Fruit fly (Drosophila melanogaster) whole organism, embryonic: Measurements from ENCODE around the gene CG7296.

Experiments
- Atf3 ChIP-seq: fragments of 200-800 bp; sonication (Bioruptor generic); optimal IDR thresholded peaks from 3 replicates; lab custom pipeline; 2016; ENCODE audit warnings: missing biosample characterization, missing genetic modification characterization
- Bteb2 ChIP-seq: fragments of 200-800 bp; sonication (Bioruptor generic); optimal IDR thresholded peaks from 2 replicates; lab custom pipeline; 2016; ENCODE audit warnings: missing biosample characterization, missing genetic modification characterization
- CG10654 ChIP-seq: fragments of 200-800 bp; sonication (Bioruptor generic); optimal IDR thresholded peaks from 2 replicates; lab custom pipeline; 2016; ENCODE audit warnings: missing biosample characterization, missing genetic modification characterization
- CG11085 ChIP-seq: fragments of 200-800 bp; sonication (Bioruptor generic); IDR thresholded peaks from 2 replicates; pipeline ENCODE4 v1.3.6; 2022; ENCODE audit warnings: missing biosample characterization, missing genetic modification characterization
- CG12769 ChIP-seq: fragments of 200-800 bp; sonication (Bioruptor generic); optimal IDR thresholded peaks from 2 replicates; lab custom pipeline; 2019; ENCODE audit warnings: missing biosample characterization, mild to moderate bottlenecking, missing genetic modification characterization, moderate library complexity
- CG13296 ChIP-seq: fragments of 200-800 bp; sonication (Bioruptor generic); optimal IDR thresholded peaks from 3 replicates; lab custom pipeline; 2018; ENCODE audit warnings: missing biosample characterization, mild to moderate bottlenecking, missing genetic modification characterization
- CG13775 ChIP-seq: fragments of 200-800 bp; sonication (Bioruptor generic); optimal IDR thresholded peaks from 3 replicates; lab custom pipeline; 2017; ENCODE audit warnings: missing biosample characterization, mild to moderate bottlenecking, missing genetic modification characterization
- CG13894 ChIP-seq: fragments of 200-800 bp; sonication (Bioruptor generic); optimal IDR thresholded peaks from 3 replicates; lab custom pipeline; 2018; ENCODE audit warnings: missing biosample characterization, mild to moderate bottlenecking, missing genetic modification characterization, moderate library complexity
- CG16813 ChIP-seq: fragments of 200-800 bp; sonication (Bioruptor generic); IDR thresholded peaks from 3 replicates; pipeline ENCODE4 v1.3.6; 2022; ENCODE audit warnings: missing biosample characterization, missing genetic modification characterization; ENCODE audit not compliant: partially characterized antibody
- CG17829 ChIP-seq: fragments of 200-800 bp; optimal IDR thresholded peaks from 2 replicates; lab custom pipeline; 2019; ENCODE audit warnings: missing biosample characterization, mild to moderate bottlenecking, missing genetic modification characterization, moderate library complexity
- CG18476 ChIP-seq: fragments of 200-800 bp; sonication (Bioruptor generic); optimal IDR thresholded peaks from 2 replicates; lab custom pipeline; 2016; ENCODE audit warnings: missing biosample characterization, mild to moderate bottlenecking, missing genetic modification characterization
- CG2678 ChIP-seq: fragments of 200-800 bp; sonication (Bioruptor generic); optimal IDR thresholded peaks from 3 replicates; lab custom pipeline; 2019; ENCODE audit warnings: missing biosample characterization, mild to moderate bottlenecking, missing genetic modification characterization, moderate library complexity
- CG30403 ChIP-seq: fragments of 200-800 bp; sonication (Bioruptor generic); optimal IDR thresholded peaks from 3 replicates; lab custom pipeline; 2016; ENCODE audit warnings: missing biosample characterization, missing genetic modification characterization
- CG3281 ChIP-seq: fragments of 200-800 bp; sonication (Bioruptor generic); optimal IDR thresholded peaks from 3 replicates; lab custom pipeline; 2017; ENCODE audit warnings: missing biosample characterization, mild to moderate bottlenecking, missing genetic modification characterization
- CG33213 ChIP-seq: fragments of 200-800 bp; sonication (Bioruptor generic); optimal IDR thresholded peaks from 3 replicates; lab custom pipeline; 2016; ENCODE audit warnings: missing biosample characterization, missing genetic modification characterization
- CG6854 ChIP-seq: fragments of 200-800 bp; sonication (Bioruptor generic); optimal IDR thresholded peaks from 3 replicates; lab custom pipeline; 2017; ENCODE audit warnings: missing biosample characterization, mild to moderate bottlenecking, missing genetic modification characterization
- CG7786 ChIP-seq: fragments of 200-800 bp; sonication (Bioruptor generic); optimal IDR thresholded peaks from 2 replicates; lab custom pipeline; 2016; ENCODE audit warnings: missing biosample characterization, missing genetic modification characterization
- CG8944 ChIP-seq: fragments of 200-800 bp; sonication (Bioruptor generic); optimal IDR thresholded peaks from 3 replicates; lab custom pipeline; 2016; ENCODE audit warnings: missing biosample characterization, missing genetic modification characterization
- D19B ChIP-seq: fragments of 200-800 bp; sonication (Bioruptor generic); optimal IDR thresholded peaks from 2 replicates; lab custom pipeline; 2017; ENCODE audit warnings: missing biosample characterization, mild to moderate bottlenecking, missing genetic modification characterization
- Fer3 ChIP-seq: fragments of 200-800 bp; sonication (Bioruptor generic); optimal IDR thresholded peaks from 2 replicates; lab custom pipeline; 2018; ENCODE audit warnings: missing biosample characterization, mild to moderate bottlenecking, missing genetic modification characterization, moderate library complexity
- Hmx ChIP-seq: fragments of 200-800 bp; sonication (Bioruptor generic); optimal IDR thresholded peaks from 2 replicates; lab custom pipeline; 2016; ENCODE audit warnings: missing biosample characterization, missing genetic modification characterization
- Hsf ChIP-seq: fragments of 200-800 bp; sonication (Bioruptor generic); optimal IDR thresholded peaks from 3 replicates; lab custom pipeline; 2016; ENCODE audit warnings: missing biosample characterization, missing genetic modification characterization
- Kr ChIP-seq: fragments of 200-800 bp; sonication (Bioruptor generic); optimal IDR thresholded peaks from 2 replicates; lab custom pipeline; 2017; ENCODE audit warnings: missing biosample characterization, mild to moderate bottlenecking, missing genetic modification characterization
- MESR4 ChIP-seq: fragments of 200-800 bp; sonication (Bioruptor generic); optimal IDR thresholded peaks from 2 replicates; lab custom pipeline; 2018; ENCODE audit warnings: missing biosample characterization, mild to moderate bottlenecking, missing genetic modification characterization, moderate library complexity
- Meics ChIP-seq: fragments of 200-800 bp; sonication (Bioruptor generic); optimal IDR thresholded peaks from 2 replicates; lab custom pipeline; 2017; ENCODE audit warnings: missing biosample characterization, mild to moderate bottlenecking, missing genetic modification characterization
- Usf ChIP-seq: fragments of 200-800 bp; sonication (Bioruptor generic); optimal IDR thresholded peaks from 2 replicates; lab custom pipeline; 2017; ENCODE audit warnings: missing genotype, missing biosample characterization, missing genetic modification characterization
- Vsx1 ChIP-seq: fragments of 200-800 bp; sonication (Bioruptor generic); optimal IDR thresholded peaks from 2 replicates; lab custom pipeline; 2017; ENCODE audit warnings: missing biosample characterization, mild to moderate bottlenecking, missing genetic modification characterization, missing genetic modification reagents
- Xrp1 ChIP-seq: fragments of 200-800 bp; sonication (Bioruptor generic); IDR thresholded peaks from 2 replicates; pipeline ENCODE4 v1.3.6; 2022; ENCODE audit warnings: missing biosample characterization, missing genetic modification characterization
- abd-A ChIP-seq: fragments of 200-800 bp; sonication (Bioruptor generic); optimal IDR thresholded peaks from 3 replicates; lab custom pipeline; 2019; ENCODE audit warnings: missing biosample characterization, mild to moderate bottlenecking, missing genetic modification characterization, moderate library complexity
- bcd ChIP-seq: fragments of 200-800 bp; sonication (Bioruptor generic); optimal IDR thresholded peaks from 2 replicates; lab custom pipeline; 2017; ENCODE audit warnings: missing biosample characterization, mild to moderate bottlenecking, missing genetic modification characterization
- chinmo ChIP-seq: fragments of 200-800 bp; sonication (Bioruptor generic); IDR thresholded peaks from 4 replicates; pipeline ENCODE4 v1.3.6; 2022; ENCODE audit warnings: missing biosample characterization, missing genetic modification characterization; ENCODE audit not compliant: partially characterized antibody
- corto ChIP-seq: fragments of 200-800 bp; sonication (Bioruptor generic); optimal IDR thresholded peaks from 2 replicates; lab custom pipeline; 2016; ENCODE audit warnings: missing biosample characterization, mild to moderate bottlenecking, missing genetic modification characterization, moderate library complexity
- grau ChIP-seq: fragments of 200-800 bp; optimal IDR thresholded peaks from 3 replicates; lab custom pipeline; 2019; ENCODE audit warnings: missing biosample characterization, mild to moderate bottlenecking, missing genetic modification characterization, moderate library complexity
- gro ChIP-seq: fragments of 200-800 bp; sonication (Bioruptor generic); optimal IDR thresholded peaks from 2 replicates; lab custom pipeline; 2016; ENCODE audit warnings: missing biosample characterization, missing genetic modification characterization
- knrl ChIP-seq: fragments of 200-800 bp; sonication (Bioruptor generic); IDR thresholded peaks from 3 replicates; pipeline ENCODE4 v1.3.6; 2022; ENCODE audit warnings: missing biosample characterization, missing genetic modification characterization; ENCODE audit not compliant: partially characterized antibody
- lilli ChIP-seq: fragments of 200-800 bp; sonication (Bioruptor generic); optimal IDR thresholded peaks from 3 replicates; lab custom pipeline; 2016; ENCODE audit warnings: missing biosample characterization, missing genetic modification characterization
- lov ChIP-seq, 2 experiments: fragments of 200-800 bp in 1 of 2; fragments of >200 bp in 1 of 2; sonication (Bioruptor generic) in 1 of 2; IDR thresholded peaks in 1 of 2; optimal IDR thresholded peaks in 1 of 2; 2 replicates in 1 of 2; 3 replicates in 1 of 2; pipeline versions ENCODE4 v1.3.6 to Lab custom; 2017 to 2022; ENCODE audit warnings: missing biosample characterization in 1 of 2, missing genetic modification characterization in 1 of 2
- org-1 ChIP-seq: fragments of 200-800 bp; sonication (Bioruptor generic); optimal IDR thresholded peaks from 2 replicates; lab custom pipeline; 2017; ENCODE audit warnings: missing biosample characterization, missing genetic modification characterization
- pfk ChIP-seq: fragments of 200-800 bp; sonication (Bioruptor generic); optimal IDR thresholded peaks from 2 replicates; lab custom pipeline; 2018; ENCODE audit warnings: missing biosample characterization, mild to moderate bottlenecking, missing genetic modification characterization, moderate library complexity
- prd ChIP-seq, 3 experiments: fragments of >200 bp in 2 of 3; fragments of 200-800 bp in 1 of 3; sonication (Bioruptor generic) in 1 of 3; optimal IDR thresholded peaks in 2 of 3; IDR thresholded peaks in 1 of 3; 2 replicates in 2 of 3; 3 replicates in 1 of 3; pipeline versions ENCODE4 v1.3.6 to Lab custom; 2017 to 2022; ENCODE audit warnings: missing biosample characterization in 1 of 3, missing genetic modification characterization in 1 of 3
- pros ChIP-seq: fragments of 200-800 bp; sonication (Bioruptor generic); optimal IDR thresholded peaks from 3 replicates; lab custom pipeline; 2019; ENCODE audit warnings: missing biosample characterization, mild to moderate bottlenecking, missing genetic modification characterization, moderate library complexity
- row ChIP-seq: fragments of 200-800 bp; sonication (Bioruptor generic); IDR thresholded peaks from 3 replicates; pipeline ENCODE4 v1.3.6; 2022; ENCODE audit warnings: missing biosample characterization, missing genetic modification characterization
- sens ChIP-seq: fragments of 200-800 bp; sonication (Bioruptor generic); peaks from one replicate; lab custom pipeline; 2016; ENCODE audit warnings: missing biosample characterization, missing genetic modification characterization
- shn ChIP-seq: fragments of 200-800 bp; sonication (Bioruptor generic); optimal IDR thresholded peaks from 3 replicates; lab custom pipeline; 2016; ENCODE audit warnings: missing biosample characterization, missing genetic modification characterization
- slbo ChIP-seq: fragments of 200-800 bp; sonication (Bioruptor generic); IDR thresholded peaks from 2 replicates; pipeline ENCODE4 v1.3.6; 2022; ENCODE audit warnings: missing biosample characterization, missing genetic modification characterization
- tio ChIP-seq: fragments of 200-800 bp; sonication (Bioruptor generic); optimal IDR thresholded peaks from 2 replicates; lab custom pipeline; 2017; ENCODE audit warnings: missing biosample characterization, missing genetic modification characterization, inconsistent platforms
- vvl ChIP-seq: fragments of 200-800 bp; sonication (Bioruptor generic); IDR thresholded peaks from 2 replicates; pipeline ENCODE4 v1.3.6; 2022; ENCODE audit warnings: missing biosample characterization, missing genetic modification characterization
- zfh2 ChIP-seq: fragments of 200-800 bp; sonication (Bioruptor generic); optimal IDR thresholded peaks from 2 replicates; lab custom pipeline; 2016; ENCODE audit warnings: missing biosample characterization, missing genetic modification characterization

Gene CG7296

dm6 chr2L:10682912-10683311, 4.0 kb downstream of the CG7296 start (continued):
- TF ChIP-seq MESR4 (GFP tag; lab: Kevin White, UChicago) (no peak), gro (GFP tag; lab: Kevin White, UChicago) (peak; percentile 22), grau (tag; lab: Kevin White, UChicago) (peak; percentile 18), Meics (GFP tag; lab: Kevin White, UChicago) (peak; percentile 26), lov (optimal IDR thresholded peaks at IDR 0.05; lab: Kevin White, UChicago) (no peak), lov (GFP tag; IDR thresholded peaks at IDR 0.05; lab: Robert Waterston, UW) (no peak), CG11085 (GFP tag; lab: Robert Waterston, UW) (no peak), bcd (GFP tag; lab: Kevin White, UChicago) (peak; percentile 4), CG33213 (GFP tag; lab: Kevin White, UChicago) (no peak), prd (optimal IDR thresholded peaks at IDR 0.05; lab: Kevin White, UChicago) (no peak), prd (GFP tag; IDR thresholded peaks at IDR 0.05; lab: Robert Waterston, UW) (0 out of 3 replicates have a peak, but pooled peaks have one; percentile 11), vvl (GFP tag; lab: Robert Waterston, UW) (0 out of 2 replicates have a peak, but pooled peaks have one; percentile 15), CG30403 (GFP tag; lab: Kevin White, UChicago) (peak; percentile 1), CG13775 (GFP tag; lab: Kevin White, UChicago) (no peak), CG10654 (GFP tag; lab: Kevin White, UChicago) (no peak), CG16813 (0 out of 3 replicates have a peak, but pooled peaks have one; percentile 14), pfk (no peak), shn (no peak), D19B (GFP tag; lab: Kevin White, UChicago) (peak; percentile 86), Atf3 (GFP tag; lab: Kevin White, UChicago) (no peak), sens (GFP tag; lab: Kevin White, UChicago) (peak; percentile 36), tio (peak; percentile 18), CG6854 (GFP tag; lab: Kevin White, UChicago) (no peak), Usf (peak; percentile 7), CG13296 (GFP tag; lab: Kevin White, UChicago) (no peak), CG3281 (peak; percentile 18), row (GFP tag; lab: Robert Waterston, UW) (peak; percentile 23; the same call in 1 of the 3 replicates), CG2678 (tag; lab: Kevin White, UChicago) (peak; percentile 30), knrl (no peak), Hsf (peak; percentile 14), Xrp1 (peak; percentile 23; the same call in 1 of the 2 replicates), lilli (GFP tag; lab: Kevin White, UChicago) (peak; percentile 43), org-1 (GFP tag; lab: Kevin White, UChicago) (no peak), CG12769 (tag; lab: Kevin White, UChicago) (peak; percentile 4), CG7786 (GFP tag; lab: Kevin White, UChicago) (peak; percentile 10)

dm6 chr2L:10682197-10682596, 4.7 kb downstream of the CG7296 start:
- peak; percentile 42 for TF ChIP-seq pros (GFP tag; lab: Kevin White, UChicago)
- TF ChIP-seq slbo (GFP tag; lab: Robert Waterston, UW): 0 out of 2 replicates have a peak, but pooled peaks have one; percentile 16
- TF ChIP-seq Bteb2 (GFP tag; lab: Kevin White, UChicago): no peak
- TF ChIP-seq Hmx (GFP tag; lab: Kevin White, UChicago): no peak
- TF ChIP-seq Kr (GFP tag; lab: Kevin White, UChicago): no peak
- TF ChIP-seq Fer3: no peak
- no peak for TF ChIP-seq zfh2 (GFP tag; lab: Kevin White, UChicago)
- TF ChIP-seq abd-A (tag; lab: Kevin White, UChicago): peak; percentile 95
- TF ChIP-seq Vsx1 (GFP tag; lab: Kevin White, UChicago): peak; percentile 12
- no peak for TF ChIP-seq CG18476
- TF ChIP-seq vvl (GFP tag; lab: Robert Waterston, UW): peak; percentile 69; the same call in 1 of the 2 replicates
- no peak for TF ChIP-seq CG8944
- 0 out of 4 replicates have a peak, but pooled peaks have one; percentile 50 for TF ChIP-seq chinmo (GFP tag; lab: Robert Waterston, UW)
- no peak for TF ChIP-seq corto (GFP tag; lab: Kevin White, UChicago)
- no peak for TF ChIP-seq CG17829
- peak; percentile 8 for TF ChIP-seq CG13894
